Fruit fly (Drosophila melanogaster): Measurements from ENCODE around the gene Taf10.

dm6 chr2L:2730756-2731155, 36.9 kb upstream of the Taf10 start:
- TF ChIP-seq CG34406 (GFP tag; optimal IDR thresholded peaks at IDR 0.05) (no peak), Gug (GFP tag; IDR thresholded peaks at IDR 0.05) (no peak), fd85E (GFP tag; optimal IDR thresholded peaks at IDR 0.05) (no peak)
